Fruit fly (Drosophila melanogaster): ENCODE data around the gene Ac13E.
A peak's percentile ranks its signal among the peaks of the same experiment; 100 is the strongest.

DNA sequence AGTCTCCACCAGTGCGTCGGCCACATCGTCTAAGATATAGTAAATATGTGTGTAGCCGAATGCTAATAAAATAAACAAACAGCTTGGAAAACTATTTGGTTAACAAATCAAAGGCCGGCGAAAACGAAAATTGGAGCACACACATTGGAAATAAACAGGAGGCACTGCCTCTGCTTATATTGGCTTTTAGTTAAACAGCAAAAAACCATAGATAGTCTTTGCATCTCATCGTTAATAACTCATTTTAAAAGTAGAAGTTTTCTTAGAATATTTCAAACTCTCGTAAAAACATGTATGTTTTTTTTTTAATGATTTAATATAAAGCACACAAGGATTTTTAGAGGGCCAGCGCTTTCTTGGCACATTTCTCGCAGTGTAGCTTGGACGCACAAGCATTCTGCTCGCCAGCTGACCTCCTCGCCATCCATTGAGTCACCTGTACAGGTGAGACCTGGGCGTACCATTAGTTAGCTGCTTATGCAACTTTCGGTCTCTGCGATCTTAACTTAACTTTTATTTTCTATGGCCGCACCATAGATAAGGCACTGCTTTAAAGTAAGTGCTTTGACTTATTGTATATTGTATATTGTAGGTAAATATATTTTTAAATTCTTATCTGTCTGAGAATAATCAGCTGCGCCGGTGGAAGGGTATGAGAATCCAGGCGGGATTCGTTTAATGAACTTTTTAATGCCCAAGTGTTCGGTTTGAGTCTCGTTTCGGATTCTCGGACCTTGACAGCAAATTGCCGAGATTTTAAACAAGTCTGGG, 37.8 kb upstream of the Ac13E start:
- no peak for TF ChIP-seq CG5204 (GFP tag; optimal IDR thresholded peaks at IDR 0.05)
- no peak for TF ChIP-seq ovo (GFP tag; optimal IDR thresholded peaks at IDR 0.05)
- no peak for TF ChIP-seq Clk (GFP tag; optimal IDR thresholded peaks at IDR 0.05)
- TF ChIP-seq Crg-1 (GFP tag; optimal IDR thresholded peaks at IDR 0.05): no peak
- no peak for TF ChIP-seq CG33017 (tag; optimal IDR thresholded peaks at IDR 0.05)
- no peak for TF ChIP-seq Hr96 (GFP tag; optimal IDR thresholded peaks at IDR 0.05)
- TF ChIP-seq CG14711 (tag; optimal IDR thresholded peaks at IDR 0.05): no peak
- peak; percentile 3 for TF ChIP-seq CG7101 (tag; optimal IDR thresholded peaks at IDR 0.05)
- no peak for TF ChIP-seq CG7045 (GFP tag; optimal IDR thresholded peaks at IDR 0.05)
